Fruit fly (Drosophila melanogaster): ENCODE results near the gene CG15130.

The CG15130 gene

DNA sequence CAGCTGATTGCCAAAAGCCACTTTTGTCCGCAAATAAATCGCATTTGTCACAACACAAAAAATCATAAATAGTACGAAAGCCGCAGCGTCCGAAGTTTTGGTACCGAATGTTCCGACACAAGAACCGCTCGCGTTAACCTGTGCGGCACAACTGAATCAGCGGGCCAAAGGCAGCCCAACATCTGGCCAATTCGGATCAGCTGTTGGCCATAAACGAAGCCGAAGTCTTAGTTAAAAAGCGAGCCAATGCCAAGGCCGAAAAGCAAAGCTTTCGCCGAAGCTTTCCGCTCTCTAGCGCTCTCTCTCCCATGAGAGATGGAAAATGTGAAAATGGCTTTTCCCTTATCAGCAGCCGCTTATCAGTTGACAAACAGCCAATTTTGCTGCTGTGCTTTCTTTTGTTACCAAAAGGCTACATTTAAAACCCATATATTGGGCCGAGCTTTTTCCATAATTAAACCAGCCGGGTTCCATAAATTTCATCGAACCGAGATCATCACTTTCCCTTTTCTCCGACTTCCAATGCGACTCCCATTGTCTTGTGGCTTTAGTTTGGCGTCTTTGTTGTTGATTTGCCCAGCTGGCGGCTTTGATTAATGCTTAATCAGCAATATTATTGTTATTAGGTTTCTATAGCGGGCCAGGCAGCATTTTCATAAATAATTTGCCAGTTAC, 42.2 kb downstream of the CG15130 start, which contains the start of gene CG16798 (continued):
- TF ChIP-seq grn (GFP tag; optimal IDR thresholded peaks at IDR 0.05), result peak; percentile 19
- no peak for TF ChIP-seq Hand (GFP tag; optimal IDR thresholded peaks at IDR 0.05)
- TF ChIP-seq chm (GFP tag; IDR thresholded peaks at IDR 0.05), result peak; percentile 47; the same call in 1 of the 2 replicates
- peak; percentile 31 for TF ChIP-seq sens (GFP tag)
- TF ChIP-seq Vsx1 (GFP tag; optimal IDR thresholded peaks at IDR 0.05), result peak; percentile 40
- no peak for TF ChIP-seq aop (GFP tag; IDR thresholded peaks at IDR 0.05)
- peak; percentile 95 for TF ChIP-seq Deaf1 (tag; optimal IDR thresholded peaks at IDR 0.05)
- TF ChIP-seq CG6765 (GFP tag; optimal IDR thresholded peaks at IDR 0.05), result no peak
- TF ChIP-seq Oaz (GFP tag; IDR thresholded peaks at IDR 0.05), result no peak
- peak; percentile 16 for TF ChIP-seq CG12769 (tag; optimal IDR thresholded peaks at IDR 0.05)
- TF ChIP-seq sim (GFP tag; IDR thresholded peaks at IDR 0.05), result no peak
- no peak for TF ChIP-seq Mad (GFP tag; optimal IDR thresholded peaks at IDR 0.05)

DNA sequence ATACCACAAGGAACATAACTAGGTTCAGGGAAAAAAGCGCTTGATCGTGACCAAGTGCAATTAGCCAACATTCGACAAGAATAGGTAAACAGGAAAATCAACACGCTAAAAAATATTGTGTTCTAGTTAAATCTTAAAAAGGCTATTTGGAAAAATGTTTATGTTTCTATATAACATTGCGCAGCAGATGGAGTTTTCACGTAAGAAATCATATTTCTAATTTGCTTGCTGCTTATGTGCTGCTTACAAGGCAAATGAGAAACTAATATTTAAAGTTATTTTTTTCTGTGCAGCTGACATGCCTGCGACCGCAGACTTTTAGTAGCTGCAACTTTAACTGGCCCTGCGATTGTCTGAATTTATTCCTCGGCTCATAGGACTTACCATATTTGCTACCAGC, 43.1 kb downstream of the CG15130 start:
- TF ChIP-seq CG10979 (tag; optimal IDR thresholded peaks at IDR 0.05) (no peak), sens (GFP tag) (peak; percentile 21), bsh (GFP tag; optimal IDR thresholded peaks at IDR 0.05) (peak in 1 of 2 experiments; percentile 74), Ssrp (tag; optimal IDR thresholded peaks at IDR 0.05) (no peak)

- no peak for TF ChIP-seq HmgD (GFP tag; optimal IDR thresholded peaks at IDR 0.05)
- TF ChIP-seq exex (tag; optimal IDR thresholded peaks at IDR 0.05), result peak; percentile 77
- peak; percentile 60 for TF ChIP-seq sd (tag; optimal IDR thresholded peaks at IDR 0.05)
- no peak for TF ChIP-seq nerfin-1 (tag; optimal IDR thresholded peaks at IDR 0.05)
Measured at dm6 chr2L:20374054-20374507, 50.4 kb downstream of the CG15130 start, which contains the start of gene Ugt37A1. TSS of gene Ugt37A1 (minus strand) at chr2L:20374104.

Data from whole organism, embryonic.